Worm (Caenorhabditis elegans): ENCODE measurements around the gene htz-1.
A peak's percentile ranks its signal among the peaks of the same experiment; 100 is the strongest.

Gene htz-1

DNA sequence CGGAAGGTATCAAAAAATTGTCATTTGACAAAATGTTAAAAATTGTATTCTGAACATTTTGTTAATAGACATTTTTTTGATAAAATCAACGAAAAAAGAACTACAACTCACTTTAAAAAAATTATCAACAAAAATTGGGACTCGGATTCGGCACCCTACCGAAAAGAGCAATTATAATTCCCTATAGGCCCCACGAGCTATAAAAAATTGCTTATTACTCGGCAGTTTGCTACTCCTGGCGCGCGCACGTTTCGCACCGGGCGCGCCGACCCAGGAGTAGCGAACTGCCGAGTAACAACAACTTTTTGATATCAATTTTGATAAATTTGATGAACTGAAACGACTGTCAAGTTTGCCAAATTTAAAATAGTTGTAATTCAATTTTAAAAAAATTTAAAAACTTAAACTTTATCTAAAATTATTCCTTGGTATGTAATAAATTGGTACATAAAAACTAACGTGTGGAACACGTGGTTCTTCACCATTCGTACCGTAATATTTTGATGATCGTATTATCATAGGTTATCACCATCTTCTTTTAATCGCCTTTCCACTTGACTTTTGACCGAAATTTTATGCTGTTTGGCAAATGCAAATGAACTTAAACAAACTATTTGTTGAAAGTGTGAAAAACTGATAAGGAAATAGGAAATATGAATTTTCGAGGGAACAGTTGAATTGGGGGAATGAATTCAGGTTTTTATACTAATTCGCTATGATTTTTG, 29.5 kb downstream of the htz-1 start:
- 0 out of 2 replicates have a peak, but pooled peaks have one; percentile 54 for TF ChIP-seq lin-26 (GFP tag; IDR thresholded peaks at IDR 0.05)
- peak; percentile 13; the same call in 1 of the 2 replicates for TF ChIP-seq ekl-4 (GFP tag; IDR thresholded peaks at IDR 0.05)
- TF ChIP-seq ceh-58 (GFP tag; IDR thresholded peaks at IDR 0.05), result no peak
- peak; percentile 23 for TF ChIP-seq repo-1 (tag; optimal IDR thresholded peaks at IDR 0.05)
- no peak for TF ChIP-seq egrh-3 (GFP tag; IDR thresholded peaks at IDR 0.05)
- peak; percentile 28 for TF ChIP-seq atf-7 (tag; optimal IDR thresholded peaks at IDR 0.05)
- TF ChIP-seq K11D2.4 (GFP tag; IDR thresholded peaks at IDR 0.05), result 0 out of 2 replicates have a peak, but pooled peaks have one; percentile 33
- no peak for TF ChIP-seq fkh-3 (tag; optimal IDR thresholded peaks at IDR 0.05)
- peak; percentile 41 for TF ChIP-seq nhr-80 (tag; optimal IDR thresholded peaks at IDR 0.05)
- peak in 1 of 2 experiments; percentile 17 for TF ChIP-seq let-607 (tag; optimal IDR thresholded peaks at IDR 0.05)
- no peak for TF ChIP-seq zim-3 (tag; optimal IDR thresholded peaks at IDR 0.05)
- 0 out of 2 replicates have a peak, but pooled peaks have one; percentile 10 for TF ChIP-seq bed-1 (GFP tag; IDR thresholded peaks at IDR 0.05)
- no peak for TF ChIP-seq cebp-1 (GFP tag; IDR thresholded peaks at IDR 0.05)
- peak; percentile 6 for TF ChIP-seq cebp-1 (tag; optimal IDR thresholded peaks at IDR 0.05)
- TF ChIP-seq mcd-1 (GFP tag; IDR thresholded peaks at IDR 0.05), result 0 out of 2 replicates have a peak, but pooled peaks have one; percentile 9
- TF ChIP-seq madf-3 (GFP tag; IDR thresholded peaks at IDR 0.05), result 0 out of 2 replicates have a peak, but pooled peaks have one; percentile 50

DNA sequence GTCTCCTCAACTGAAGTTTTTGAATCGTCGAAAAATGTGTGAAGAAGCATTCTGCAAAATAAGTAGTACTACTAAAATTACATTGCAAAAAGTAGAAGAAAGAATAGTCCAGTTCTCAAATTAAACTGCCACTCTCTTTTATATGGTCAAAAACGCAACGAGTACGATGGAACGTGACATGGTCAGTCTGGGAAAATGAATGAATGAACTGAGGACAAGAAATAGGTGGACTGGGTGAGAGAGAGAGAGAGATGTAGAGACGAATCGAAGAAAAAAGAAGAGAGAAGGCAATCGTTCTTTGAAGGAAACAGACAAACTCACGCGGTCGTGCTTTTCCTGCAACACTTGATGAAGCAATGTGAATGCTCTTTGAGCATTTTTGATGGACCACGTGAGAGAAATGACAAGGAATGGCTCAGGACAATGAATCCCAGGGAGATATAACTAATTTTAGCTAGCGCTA, 31.0 kb downstream of the htz-1 start, which contains the start of gene M01H9.3:
Gene M01H9.3 (minus strand): TSS at position 51 of the 463 bp plus-strand sequence.
- 0 out of 2 replicates have a peak, but pooled peaks have one; percentile 40 for TF ChIP-seq lin-26 (GFP tag; IDR thresholded peaks at IDR 0.05)
- no peak for TF ChIP-seq pbrm-1 (GFP tag; IDR thresholded peaks at IDR 0.05)
- no peak for TF ChIP-seq egrh-3 (GFP tag; IDR thresholded peaks at IDR 0.05)
- peak; percentile 46 for TF ChIP-seq die-1 (tag; optimal IDR thresholded peaks at IDR 0.05)
- TF ChIP-seq ceh-27 (GFP tag; optimal IDR thresholded peaks at IDR 0.05), result peak; percentile 52
- TF ChIP-seq F23B12.7 (tag; optimal IDR thresholded peaks at IDR 0.05; ENCODE audit: insufficient read depth), result peak; percentile 33
- TF ChIP-seq hmg-1.2 (GFP tag; IDR thresholded peaks at IDR 0.05), result peak; percentile 32; the same call in 1 of the 2 replicates
- no peak for TF ChIP-seq nhr-90 (tag; optimal IDR thresholded peaks at IDR 0.05)
- TF ChIP-seq madf-10 (tag; optimal IDR thresholded peaks at IDR 0.05), result peak; percentile 22
- peak; percentile 59 for TF ChIP-seq nhr-80 (tag; optimal IDR thresholded peaks at IDR 0.05)
- peak; percentile 55 for TF ChIP-seq somi-1 (GFP tag; optimal IDR thresholded peaks at IDR 0.05)
- TF ChIP-seq ama-1 (optimal IDR thresholded peaks at IDR 0.05), result peak; percentile 70
- TF ChIP-seq ama-1 (GFP tag; optimal IDR thresholded peaks at IDR 0.05), result peak in 1 of 2 experiments; percentile 6
- TF ChIP-seq C06A6.2 (GFP tag; conservative IDR thresholded peaks at IDR 0.05), result 0 out of 2 replicates have a peak, but pooled peaks have one; percentile 49
- peak; percentile 59 for TF ChIP-seq K11D2.4 (GFP tag; IDR thresholded peaks at IDR 0.05)
- no peak for TF ChIP-seq mel-28 (tag; optimal IDR thresholded peaks at IDR 0.05; ENCODE audit: borderline replicate concordance)
- no peak for TF ChIP-seq cebp-1 (GFP tag; IDR thresholded peaks at IDR 0.05)
- peak; percentile 72 for TF ChIP-seq cebp-1 (tag; optimal IDR thresholded peaks at IDR 0.05)
- TF ChIP-seq madf-6 (GFP tag; IDR thresholded peaks at IDR 0.05), result no peak
- peak; percentile 17; the same call in 1 of the 2 replicates for TF ChIP-seq mcd-1 (GFP tag; IDR thresholded peaks at IDR 0.05)
- peak; percentile 55 for TF ChIP-seq attf-5 (GFP tag; optimal IDR thresholded peaks at IDR 0.05)
- TF ChIP-seq B0336.3 (GFP tag; IDR thresholded peaks at IDR 0.05), result peak; percentile 15; the same call in 1 of the 2 replicates
- no peak for TF ChIP-seq Y53G8AR.9 (GFP tag; conservative IDR thresholded peaks at IDR 0.05)
- peak; percentile 46 for TF ChIP-seq lin-40 (tag; optimal IDR thresholded peaks at IDR 0.05)
- no peak for TF ChIP-seq nfya-1 (tag; optimal IDR thresholded peaks at IDR 0.05; ENCODE audit: borderline replicate concordance, insufficient read depth)
- TF ChIP-seq tbp1 (GFP tag; optimal IDR thresholded peaks at IDR 0.05), result peak; percentile 15
- no peak for TF ChIP-seq aptf-2 (GFP tag; conservative IDR thresholded peaks at IDR 0.05)
- TF ChIP-seq C17E4.6 (GFP tag; IDR thresholded peaks at IDR 0.05), result no peak
- peak; percentile 18 for TF ChIP-seq chd-7 (tag; optimal IDR thresholded peaks at IDR 0.05)
- peak; percentile 4 for TF ChIP-seq tlf-1 (GFP tag; optimal IDR thresholded peaks at IDR 0.05)
